Fruit fly (Drosophila melanogaster): ENCODE results near the gene nSMase.

DNA sequence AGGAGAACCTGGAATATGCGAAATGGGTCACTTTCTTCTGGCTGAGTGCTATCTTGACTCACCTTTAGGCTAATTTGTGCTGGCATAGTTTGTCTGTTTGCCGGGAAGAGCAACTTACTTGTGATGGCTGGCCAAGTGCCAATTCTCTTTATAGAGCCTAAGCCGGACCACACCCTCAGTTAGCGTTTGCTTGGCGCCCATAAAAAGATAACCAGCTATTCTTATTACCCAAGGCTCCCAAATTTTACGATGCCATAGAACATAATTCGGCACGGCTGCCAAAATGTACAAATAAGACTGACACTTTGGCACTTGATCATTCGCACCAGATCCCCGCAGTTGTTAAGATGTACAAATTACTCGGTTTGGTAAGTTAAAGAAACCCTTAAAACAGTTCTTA lies 29.3 kb upstream of the nSMase start, which contains the start of the genes CG42525 and CG14958:
- TF ChIP-seq salr (GFP tag; optimal IDR thresholded peaks at IDR 0.05) (no peak), fd59A (GFP tag; optimal IDR thresholded peaks at IDR 0.05) (no peak), Sox102F (GFP tag; optimal IDR thresholded peaks at IDR 0.05) (no peak), Hr4 (GFP tag; optimal IDR thresholded peaks at IDR 0.05) (no peak)

Measured in whole organism, prepupa.